Worm (Caenorhabditis elegans) whole organism, young adult: ENCODE data around the gene T15H9.4.

Experiments used
- B0035.1 ChIP-seq: sonication (generic microtip); optimal IDR thresholded peaks from 2 replicates; lab custom pipeline; 2016; ENCODE audit warnings: missing genetic modification characterization, mild to moderate bottlenecking, missing compliant biosample characterization, missing genotype, missing genetic modification reagents
- B0261.1 ChIP-seq: sonication (generic microtip); optimal IDR thresholded peaks from 2 replicates; lab custom pipeline; 2016; ENCODE audit warnings: mild to moderate bottlenecking, missing genetic modification characterization, moderate library complexity, missing compliant biosample characterization
- B0336.3 ChIP-seq: fragments of 200-800 bp; sonication (Bioruptor generic); IDR thresholded peaks from 2 replicates; pipeline ENCODE4 v1.3.6; 2022; ENCODE audit warnings: missing genetic modification characterization, missing compliant biosample characterization
- D2030.7 ChIP-seq: fragments of 200-800 bp; sonication (Bioruptor generic); IDR thresholded peaks from 2 replicates; pipeline ENCODE4 v1.3.6; 2022; ENCODE audit warnings: missing genetic modification reagents, missing genetic modification characterization, missing compliant biosample characterization
- F10E7.11 ChIP-seq: sonication (generic microtip); optimal IDR thresholded peaks from 2 replicates; lab custom pipeline; 2017; ENCODE audit warnings: mild to moderate bottlenecking, missing genetic modification characterization, moderate library complexity, missing compliant biosample characterization
- F23B12.7 ChIP-seq: sonication (generic microtip); optimal IDR thresholded peaks from 2 replicates; lab custom pipeline; 2017; ENCODE audit warnings: missing genetic modification characterization, mild to moderate bottlenecking, missing compliant biosample characterization, antibody characterized with exemption, moderate library complexity; ENCODE audit not compliant: insufficient read depth
- F39B2.1 ChIP-seq: fragments of 200-800 bp; sonication (Bioruptor generic); IDR thresholded peaks from 2 replicates; pipeline ENCODE4 v1.3.6; 2022; ENCODE audit warnings: missing genetic modification reagents, missing genetic modification characterization, missing compliant biosample characterization
- F57A8.1 ChIP-seq: fragments of 200-800 bp; sonication (Bioruptor generic); optimal IDR thresholded peaks from 2 replicates; lab custom pipeline; 2018; ENCODE audit warnings: mild to moderate bottlenecking, missing genetic modification characterization, moderate library complexity, missing compliant biosample characterization
- K11D2.4 ChIP-seq: fragments of 200-800 bp; sonication (Bioruptor generic); IDR thresholded peaks from 2 replicates; pipeline ENCODE4 v1.3.6; 2022; ENCODE audit warnings: missing genetic modification reagents, missing genetic modification characterization, missing compliant biosample characterization
- Y79H2A.3 ChIP-seq: fragments of 200-800 bp; sonication (Bioruptor generic); conservative IDR thresholded peaks from 2 replicates; pipeline ENCODE4 v1.3.6; 2022; ENCODE audit warnings: missing genetic modification reagents, missing genetic modification characterization, missing compliant biosample characterization
- ZK185.1 ChIP-seq: sonication (generic microtip); optimal IDR thresholded peaks from 2 replicates; lab custom pipeline; 2016; ENCODE audit warnings: mild to moderate bottlenecking, missing genetic modification characterization, missing compliant biosample characterization; ENCODE audit not compliant: poor library complexity, severe bottlenecking
- attf-3 ChIP-seq: fragments of 200-800 bp; sonication (Bioruptor generic); conservative IDR thresholded peaks from 2 replicates; pipeline ENCODE4 v1.3.6; 2022; ENCODE audit warnings: missing genetic modification reagents, missing genetic modification characterization, missing compliant biosample characterization
- attf-6 ChIP-seq: fragments of 200-800 bp; sonication (Bioruptor generic); IDR thresholded peaks from 2 replicates; pipeline ENCODE4 v1.3.6; 2022; ENCODE audit warnings: missing genetic modification reagents, missing genetic modification characterization, missing compliant biosample characterization
- bed-1 ChIP-seq: fragments of 200-800 bp; sonication (Bioruptor generic); IDR thresholded peaks from 2 replicates; pipeline ENCODE4 v1.3.6; 2022; ENCODE audit warnings: missing genetic modification reagents, missing genetic modification characterization, missing compliant biosample characterization
- bed-2 ChIP-seq: fragments of 200-800 bp; sonication (Bioruptor generic); IDR thresholded peaks from 2 replicates; pipeline ENCODE4 v1.3.6; 2022; ENCODE audit warnings: missing genetic modification reagents, missing genetic modification characterization, missing compliant biosample characterization
- ccch-3 ChIP-seq: fragments of 200-800 bp; sonication (Bioruptor generic); optimal IDR thresholded peaks from 2 replicates; lab custom pipeline; 2018; ENCODE audit warnings: mild to moderate bottlenecking, missing genetic modification characterization, missing compliant biosample characterization
- cebp-1 ChIP-seq, 2 experiments: fragments of 200-800 bp in 1 of 2; sonication (Bioruptor generic) in 1 of 2; sonication (generic microtip) in 1 of 2; IDR thresholded peaks in 1 of 2; optimal IDR thresholded peaks in 1 of 2; 2 replicates each; pipeline versions ENCODE4 v1.3.6 to Lab custom; 2017 to 2022; ENCODE audit warnings: missing compliant biosample characterization in 2 of 2, missing genetic modification characterization in 2 of 2, mild to moderate bottlenecking in 1 of 2, missing genetic modification reagents in 1 of 2, moderate library complexity in 1 of 2
- cebp-2 ChIP-seq: fragments of 200-800 bp; sonication (Bioruptor generic); IDR thresholded peaks from 2 replicates; pipeline ENCODE4 v1.3.6; 2022; ENCODE audit warnings: missing genetic modification characterization, missing compliant biosample characterization
- ceh-27 ChIP-seq: fragments of 200-800 bp; sonication (Bioruptor generic); optimal IDR thresholded peaks from 2 replicates; lab custom pipeline; 2018; ENCODE audit warnings: mild to moderate bottlenecking, missing genetic modification characterization, moderate library complexity, missing compliant biosample characterization
- ceh-40 ChIP-seq: fragments of 200-800 bp; sonication (Bioruptor generic); IDR thresholded peaks from 2 replicates; pipeline ENCODE4 v1.3.6; 2022; ENCODE audit warnings: missing genetic modification characterization, missing compliant biosample characterization
- ceh-58 ChIP-seq: fragments of 200-800 bp; sonication (Bioruptor generic); IDR thresholded peaks from 2 replicates; pipeline ENCODE4 v1.3.6; 2022; ENCODE audit warnings: missing genetic modification characterization, missing compliant biosample characterization
- ceh-91 ChIP-seq: fragments of 200-800 bp; sonication (Bioruptor generic); IDR thresholded peaks from 2 replicates; pipeline ENCODE4 v1.3.6; 2022; ENCODE audit warnings: missing genetic modification reagents, missing genetic modification characterization, missing compliant biosample characterization
- dox-1 ChIP-seq: fragments of 200-800 bp; sonication (Bioruptor generic); IDR thresholded peaks from 2 replicates; pipeline ENCODE4 v1.3.6; 2022; ENCODE audit warnings: missing genetic modification reagents, missing genetic modification characterization, missing compliant biosample characterization
- efl-1 ChIP-seq: fragments of 150-350 bp; optimal IDR thresholded peaks from 2 replicates; lab custom pipeline; 2014; ENCODE audit warnings: missing biosample characterization, missing genetic modification reagents, missing genetic modification characterization
- egl-18 ChIP-seq: fragments of 200-800 bp; sonication (Bioruptor generic); IDR thresholded peaks from 2 replicates; pipeline ENCODE4 v1.3.6; 2022; ENCODE audit warnings: missing genetic modification reagents, missing genetic modification characterization, missing compliant biosample characterization
- hmg-1.2 ChIP-seq: fragments of 200-800 bp; sonication (Bioruptor generic); IDR thresholded peaks from 2 replicates; pipeline ENCODE4 v1.3.6; 2022; ENCODE audit warnings: missing genetic modification reagents, missing genetic modification characterization, missing compliant biosample characterization
- hsf-1 ChIP-seq: fragments of 200-800 bp; sonication (Bioruptor generic); IDR thresholded peaks from 2 replicates; pipeline ENCODE4 v1.3.6; 2022; ENCODE audit warnings: missing genetic modification reagents, missing genetic modification characterization, missing compliant biosample characterization
- let-526 ChIP-seq: fragments of 200-800 bp; sonication (Bioruptor generic); IDR thresholded peaks from 2 replicates; pipeline ENCODE4 v1.3.6; 2022; ENCODE audit warnings: missing genetic modification reagents, missing genetic modification characterization, missing compliant biosample characterization
- let-607 ChIP-seq, 2 experiments: fragments of 200-800 bp in 1 of 2; sonication (Bioruptor generic) in 1 of 2; sonication (generic microtip) in 1 of 2; optimal IDR thresholded peaks; 2 replicates each; lab custom pipeline; 2016 to 2018; ENCODE audit warnings: mild to moderate bottlenecking in 2 of 2, missing compliant biosample characterization in 2 of 2, missing genetic modification characterization in 2 of 2, moderate library complexity in 2 of 2, missing genotype in 1 of 2
- lin-26 ChIP-seq: fragments of 200-800 bp; sonication (Bioruptor generic); IDR thresholded peaks from 2 replicates; pipeline ENCODE4 v1.3.6; 2022; ENCODE audit warnings: missing genetic modification reagents, missing genetic modification characterization, missing compliant biosample characterization
- lin-35 ChIP-seq, 3 experiments: fragments of 150-350 bp in 2 of 3; sonication (generic microtip) in 1 of 3; optimal IDR thresholded peaks; 2 replicates each; lab custom pipeline; 2014 to 2018; ENCODE audit warnings: missing biosample characterization in 3 of 3, missing genetic modification characterization in 3 of 3, missing genetic modification reagents in 3 of 3
- lsl-1 ChIP-seq: fragments of 200-800 bp; sonication (Bioruptor generic); optimal IDR thresholded peaks from 2 replicates; lab custom pipeline; 2018; ENCODE audit warnings: mild to moderate bottlenecking, missing genetic modification characterization, moderate library complexity, missing compliant biosample characterization
- madf-10 ChIP-seq: sonication (generic microtip); optimal IDR thresholded peaks from 2 replicates; lab custom pipeline; 2016; ENCODE audit warnings: mild to moderate bottlenecking, missing genetic modification characterization, missing compliant biosample characterization
- madf-3 ChIP-seq: fragments of 200-800 bp; sonication (Bioruptor generic); IDR thresholded peaks from 2 replicates; pipeline ENCODE4 v1.3.6; 2022; ENCODE audit warnings: missing genetic modification reagents, missing genetic modification characterization, missing compliant biosample characterization
- nhr-27 ChIP-seq: fragments of 200-800 bp; sonication (Bioruptor generic); optimal IDR thresholded peaks from 2 replicates; lab custom pipeline; 2018; ENCODE audit warnings: mild to moderate bottlenecking, missing genetic modification characterization, moderate library complexity, missing compliant biosample characterization
- nhr-90 ChIP-seq: sonication (generic microtip); optimal IDR thresholded peaks from 2 replicates; lab custom pipeline; 2016; ENCODE audit warnings: missing genotype, mild to moderate bottlenecking, missing genetic modification characterization, missing compliant biosample characterization
- repo-1 ChIP-seq: sonication (generic microtip); optimal IDR thresholded peaks from 2 replicates; lab custom pipeline; 2017; ENCODE audit warnings: mild to moderate bottlenecking, missing genetic modification characterization, missing compliant biosample characterization
- sdz-38 ChIP-seq: sonication (generic microtip); optimal IDR thresholded peaks from 2 replicates; lab custom pipeline; 2016; ENCODE audit warnings: missing genotype, missing genetic modification characterization, missing compliant biosample characterization
- snpc-1.1 ChIP-seq: sonication (generic microtip); optimal IDR thresholded peaks from 2 replicates; lab custom pipeline; 2017; ENCODE audit warnings: missing genetic modification characterization, mild to moderate bottlenecking, missing compliant biosample characterization, antibody characterized with exemption, moderate library complexity, missing genotype, missing genetic modification reagents; ENCODE audit not compliant: insufficient read depth
- snpc-4 ChIP-seq, 5 experiments: fragments of 150-350 bp in 1 of 5; sonication (generic microtip) in 4 of 5; optimal IDR thresholded peaks; 2 replicates each; lab custom pipeline; 2014 to 2018; ENCODE audit warnings: missing genetic modification characterization in 5 of 5, missing biosample characterization in 3 of 5, antibody characterized with exemption in 2 of 5, mild to moderate bottlenecking in 2 of 5, missing compliant biosample characterization in 2 of 5, missing genotype in 2 of 5, moderate library complexity in 2 of 5, missing genetic modification reagents in 1 of 5
- somi-1 ChIP-seq: fragments of 200-800 bp; sonication (Bioruptor generic); optimal IDR thresholded peaks from 2 replicates; lab custom pipeline; 2018; ENCODE audit warnings: mild to moderate bottlenecking, missing genetic modification characterization, missing compliant biosample characterization
- sptf-2 ChIP-seq: fragments of 200-800 bp; sonication (Bioruptor generic); optimal IDR thresholded peaks from 2 replicates; lab custom pipeline; 2018; ENCODE audit warnings: mild to moderate bottlenecking, missing genetic modification characterization, missing compliant biosample characterization
- unc-130 ChIP-seq: sonication (generic microtip); optimal IDR thresholded peaks from 2 replicates; lab custom pipeline; 2016; ENCODE audit warnings: missing genetic modification reagents, missing genetic modification characterization, missing compliant biosample characterization
- ztf-3 ChIP-seq: fragments of 200-800 bp; sonication (Bioruptor generic); optimal IDR thresholded peaks from 2 replicates; lab custom pipeline; 2018; ENCODE audit warnings: mild to moderate bottlenecking, missing genetic modification characterization, missing compliant biosample characterization

The T15H9.4 gene

DNA sequence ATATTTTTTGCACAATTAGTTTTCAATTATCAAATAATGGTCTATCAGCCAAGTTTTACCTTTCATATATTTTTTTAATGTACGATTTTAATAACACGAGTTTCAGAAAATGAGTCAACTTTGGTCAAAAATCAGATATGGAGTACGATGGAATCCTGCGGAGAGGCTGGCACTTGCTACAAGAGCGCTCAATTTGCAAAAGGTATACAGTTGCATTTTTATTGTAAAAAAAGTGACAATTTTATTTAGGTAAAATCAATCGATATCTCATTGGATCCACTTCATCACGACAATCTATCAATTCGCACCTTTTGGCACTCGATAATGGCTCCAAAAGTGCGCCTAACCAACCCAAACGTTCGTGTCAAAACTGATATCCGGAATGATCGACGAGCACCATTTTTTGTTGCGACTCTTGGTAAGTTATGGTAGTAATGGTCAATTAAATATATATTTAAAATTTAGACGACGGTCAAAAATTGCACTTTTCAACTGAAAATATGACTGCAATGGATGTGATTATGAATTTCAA is 14.1 kb upstream of the T15H9.4 start, which contains the start of gene mrpl-53 (continued):
- no peak for TF ChIP-seq ztf-3
- peak; percentile 55 for TF ChIP-seq repo-1
- no peak for TF ChIP-seq F10E7.11 (tag; lab: Kevin White, UChicago)
- 0 out of 2 replicates have a peak, but pooled peaks have one; percentile 29 for TF ChIP-seq madf-3
- 0 out of 2 replicates have a peak, but pooled peaks have one; percentile 9 for TF ChIP-seq attf-3 (GFP tag; lab: Robert Waterston, UW)
- TF ChIP-seq F39B2.1 (GFP tag; lab: Robert Waterston, UW), result no peak
- no peak for TF ChIP-seq ceh-27 (GFP tag; lab: Kevin White, UChicago)
- TF ChIP-seq hsf-1 (GFP tag; lab: Robert Waterston, UW), result no peak; the same call in 1 of the 2 replicates
- TF ChIP-seq ceh-40, result no peak
- 0 out of 2 replicates have a peak, but pooled peaks have one; percentile 27 for TF ChIP-seq K11D2.4 (GFP tag; lab: Robert Waterston, UW)
- no peak for TF ChIP-seq egl-18 (GFP tag; lab: Robert Waterston, UW)
- no peak for TF ChIP-seq B0336.3 (GFP tag; lab: Robert Waterston, UW)
- no peak for TF ChIP-seq snpc-4 (GFP tag; optimal IDR thresholded peaks at IDR 0.05; lab: Kevin White, UChicago)
- TF ChIP-seq snpc-4 (tag; optimal IDR thresholded peaks at IDR 0.05; lab: Kevin White, UChicago), result no peak
- no peak for TF ChIP-seq nhr-27 (tag; lab: Kevin White, UChicago)
- no peak for TF ChIP-seq F57A8.1
- no peak for TF ChIP-seq ceh-58 (GFP tag; lab: Robert Waterston, UW)
- TF ChIP-seq bed-1 (GFP tag; lab: Robert Waterston, UW), result no peak
- no peak for TF ChIP-seq ceh-91
- TF ChIP-seq lsl-1 (GFP tag; lab: Kevin White, UChicago), result no peak
- TF ChIP-seq dox-1 (GFP tag; lab: Robert Waterston, UW), result no peak; the same call in 1 of the 2 replicates
- TF ChIP-seq ZK185.1 (tag; lab: Kevin White, UChicago), result peak; percentile 15
- TF ChIP-seq let-607 (tag; optimal IDR thresholded peaks at IDR 0.05; lab: Kevin White, UChicago), result no peak
- no peak for TF ChIP-seq unc-130 (GFP tag; lab: Kevin White, UChicago)
- no peak for TF ChIP-seq attf-6 (GFP tag; lab: Robert Waterston, UW)
- no peak; the same call in 1 of the 2 replicates for TF ChIP-seq cebp-1 (GFP tag; IDR thresholded peaks at IDR 0.05; lab: Robert Waterston, UW)
- peak; percentile 19 for TF ChIP-seq cebp-1 (tag; optimal IDR thresholded peaks at IDR 0.05; lab: Kevin White, UChicago)
- no peak for TF ChIP-seq somi-1
- no peak for TF ChIP-seq bed-2 (GFP tag; lab: Robert Waterston, UW)
- peak in 1 of 3 experiments; percentile 44 for TF ChIP-seq lin-35 (GFP tag; optimal IDR thresholded peaks at IDR 0.05; lab: Kevin White, UChicago)
- no peak for TF ChIP-seq B0035.1
- TF ChIP-seq sdz-38 (tag; lab: Kevin White, UChicago), result no peak
- no peak for TF ChIP-seq hmg-1.2 (GFP tag; lab: Robert Waterston, UW)
- TF ChIP-seq B0261.1 (tag; lab: Kevin White, UChicago), result no peak
- no peak for TF ChIP-seq snpc-1.1
- no peak for TF ChIP-seq nhr-90
- TF ChIP-seq D2030.7 (GFP tag; lab: Robert Waterston, UW), result no peak
- TF ChIP-seq efl-1, result no peak
- no peak for TF ChIP-seq lin-26 (GFP tag; lab: Robert Waterston, UW)
- TF ChIP-seq F23B12.7 (tag; lab: Kevin White, UChicago), result no peak
- no peak for TF ChIP-seq Y79H2A.3 (GFP tag; lab: Robert Waterston, UW)
- no peak for TF ChIP-seq let-526
- TF ChIP-seq madf-10, result no peak
- no peak for TF ChIP-seq cebp-2 (GFP tag; lab: Robert Waterston, UW)
- no peak for TF ChIP-seq ccch-3 (GFP tag; lab: Kevin White, UChicago)
- no peak for TF ChIP-seq sptf-2 (GFP tag; lab: Kevin White, UChicago)
